Fruit fly (Drosophila melanogaster) whole organism: ENCODE data around the gene Gfat1.

Experiments
- EcR ChIP-seq, 2 experiments: fragments of >200 bp; optimal IDR thresholded peaks; 2 replicates each; lab custom pipeline; 2017; ENCODE audit warnings: missing biosample characterization in 2 of 2, missing genetic modification characterization in 2 of 2, missing genetic modification reagents in 2 of 2
- pan ChIP-seq: fragments of >200 bp; optimal IDR thresholded peaks from 2 replicates; lab custom pipeline; 2017
- psq ChIP-seq: fragments of >200 bp; optimal IDR thresholded peaks from 2 replicates; lab custom pipeline; 2017
- usp ChIP-seq: fragments of >200 bp; optimal IDR thresholded peaks from 2 replicates; lab custom pipeline; 2017; ENCODE audit warnings: missing biosample characterization, missing genetic modification characterization, mixed read lengths

DNA sequence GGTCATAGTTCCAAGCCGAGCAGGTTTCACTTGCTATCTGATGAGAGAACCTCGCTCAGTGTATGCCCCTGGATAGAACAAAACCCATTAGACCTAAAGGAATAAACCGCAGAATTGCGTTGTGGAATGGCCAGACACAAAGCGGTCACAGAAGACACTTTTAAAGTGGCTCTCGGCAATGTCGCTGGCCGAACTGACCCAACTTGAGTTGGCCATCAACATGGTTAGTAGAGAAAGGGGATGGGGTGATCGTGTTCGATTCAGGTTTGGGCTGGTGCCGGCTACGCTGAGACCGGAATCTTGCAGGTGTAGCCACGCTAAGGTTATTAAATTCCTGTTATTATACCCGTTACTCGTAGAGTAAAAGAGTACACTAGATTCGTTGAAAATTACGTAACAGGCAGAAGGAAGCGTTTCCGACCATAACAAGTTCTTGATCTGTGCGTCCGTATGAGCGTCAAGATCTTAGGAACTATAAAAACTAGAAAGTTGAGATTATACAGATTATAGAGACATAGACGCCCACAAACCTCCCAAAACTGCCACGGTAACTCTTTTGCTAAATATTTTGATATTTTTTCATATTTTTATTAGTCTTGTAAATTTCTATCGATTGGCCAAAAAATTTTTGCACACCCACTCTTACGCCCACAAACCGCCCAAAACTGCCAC, 54.4 kb downstream of the Gfat1 start:
- no peak for TF ChIP-seq EcR (GFP tag; optimal IDR thresholded peaks at IDR 0.05; lab: Kevin White, UChicago)
- no peak for TF ChIP-seq pan (lab: Kevin White, UChicago)
- no peak for TF ChIP-seq psq (lab: Kevin White, UChicago)
- TF ChIP-seq usp, result no peak
